Worm (Caenorhabditis elegans) whole organism, mixed stage, embryonic: ENCODE data around the gene ceh-16.

ENCODE experiments used
- blmp-1 ChIP-seq: fragments of 150-350 bp; optimal IDR thresholded peaks from 2 replicates; lab custom pipeline; 2014; ENCODE audit warnings: missing biosample characterization, missing genetic modification characterization
- cnd-1 ChIP-seq: fragments of 200-800 bp; sonication (Bioruptor generic); optimal IDR thresholded peaks from 2 replicates; lab custom pipeline; 2018; ENCODE audit warnings: mild to moderate bottlenecking, missing genetic modification characterization, missing compliant biosample characterization
- elt-1 ChIP-seq: sonication (generic microtip); optimal IDR thresholded peaks from 2 replicates; lab custom pipeline; 2017; ENCODE audit warnings: missing genetic modification characterization, mild to moderate bottlenecking, missing compliant biosample characterization, antibody characterized with exemption, moderate library complexity, borderline replicate concordance; ENCODE audit not compliant: insufficient read depth
- elt-3 ChIP-seq: fragments of 150-350 bp; optimal IDR thresholded peaks from 2 replicates; lab custom pipeline; 2014; ENCODE audit warnings: missing biosample characterization, missing genetic modification characterization
- lsy-2 ChIP-seq: fragments of 150-350 bp; optimal IDR thresholded peaks from 2 replicates; lab custom pipeline; 2014; ENCODE audit warnings: missing biosample characterization, missing genetic modification characterization
- mab-5 ChIP-seq: fragments of 150-350 bp; optimal IDR thresholded peaks from 2 replicates; lab custom pipeline; 2014; ENCODE audit warnings: missing biosample characterization, missing genetic modification characterization
- mep-1 ChIP-seq: fragments of 150-350 bp; optimal IDR thresholded peaks from 2 replicates; lab custom pipeline; 2017; ENCODE audit warnings: missing biosample characterization, missing genetic modification reagents, missing genetic modification characterization, inconsistent platforms
- nhr-28 ChIP-seq: fragments of 150-350 bp; optimal IDR thresholded peaks from 2 replicates; lab custom pipeline; 2014; ENCODE audit warnings: missing biosample characterization, missing genetic modification characterization
- pha-4 ChIP-seq: fragments of 150-350 bp; optimal IDR thresholded peaks from 2 replicates; lab custom pipeline; 2018; ENCODE audit warnings: missing biosample characterization, missing genetic modification reagents, missing genetic modification characterization
- snpc-4 ChIP-seq: fragments of 150-350 bp; optimal IDR thresholded peaks from 2 replicates; lab custom pipeline; 2014; ENCODE audit warnings: missing biosample characterization, missing genetic modification characterization
- tbx-8 ChIP-seq: fragments of 200-800 bp; sonication (Bioruptor generic); optimal IDR thresholded peaks from 2 replicates; lab custom pipeline; 2018; ENCODE audit warnings: mild to moderate bottlenecking, missing genetic modification characterization, moderate library complexity, missing compliant biosample characterization
- unc-39 ChIP-seq: fragments of 150-350 bp; optimal IDR thresholded peaks from 2 replicates; lab custom pipeline; 2014; ENCODE audit warnings: missing biosample characterization, missing genetic modification characterization
- unc-62 ChIP-seq: fragments of 150-350 bp; optimal IDR thresholded peaks from 2 replicates; lab custom pipeline; 2014; ENCODE audit warnings: missing biosample characterization, missing genetic modification reagents, missing genetic modification characterization
- ztf-11 ChIP-seq: fragments of 150-350 bp; optimal IDR thresholded peaks from 2 replicates; lab custom pipeline; 2014; ENCODE audit warnings: missing biosample characterization, missing genetic modification characterization

DNA sequence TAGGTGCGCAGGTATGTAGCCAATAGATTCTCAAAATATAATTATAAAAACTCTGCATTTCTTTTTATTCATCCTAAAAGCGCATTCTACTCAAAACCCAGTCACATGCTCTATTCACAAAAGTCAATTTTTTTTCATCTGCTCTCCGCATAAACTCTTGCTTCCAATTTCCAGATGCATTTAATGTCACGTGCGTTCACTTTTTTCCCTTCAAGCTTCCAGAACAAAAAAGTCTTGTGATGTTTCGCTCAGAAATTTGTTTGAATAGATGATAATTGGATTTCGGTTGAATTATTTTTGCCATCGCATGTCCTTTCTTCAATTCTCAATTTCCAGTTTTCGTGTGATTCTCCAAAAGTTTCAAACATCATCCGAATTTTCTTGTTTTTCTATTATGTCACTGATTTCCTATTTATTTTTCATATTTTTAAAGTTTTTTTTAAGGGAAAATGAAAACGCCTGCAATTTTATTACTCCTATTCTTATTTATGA is 42.4 kb downstream of the ceh-16 start, which contains the start of gene F22B7.1:
- TF ChIP-seq blmp-1 (tag; lab: Kevin White, UChicago), result no peak
- TF ChIP-seq cnd-1, result no peak
- TF ChIP-seq nhr-28 (tag; lab: Kevin White, UChicago), result no peak
- no peak for TF ChIP-seq unc-62
- no peak for TF ChIP-seq pha-4 (tag; lab: Kevin White, UChicago)
- no peak for TF ChIP-seq tbx-8
- TF ChIP-seq unc-39 (tag; lab: Kevin White, UChicago), result no peak
- no peak for TF ChIP-seq mab-5 (tag; lab: Kevin White, UChicago)
- TF ChIP-seq mep-1 (tag; lab: Kevin White, UChicago), result no peak
- no peak for TF ChIP-seq snpc-4 (tag; lab: Kevin White, UChicago)
- TF ChIP-seq ztf-11 (tag; lab: Kevin White, UChicago), result no peak
- no peak for TF ChIP-seq elt-3 (tag; lab: Kevin White, UChicago)
- TF ChIP-seq elt-1 (tag; lab: Kevin White, UChicago), result no peak
- TF ChIP-seq lsy-2 (tag; lab: Kevin White, UChicago), result no peak
